Fruit fly (Drosophila melanogaster): ENCODE data around the gene Ugt304A1.

The Ugt304A1 gene

dm6 chr3R:11200885-11201421, 25.7 kb upstream of the Ugt304A1 start (continued):
- TF ChIP-seq pan (optimal IDR thresholded peaks at IDR 0.05) = no peak
- TF ChIP-seq pan (GFP tag; optimal IDR thresholded peaks at IDR 0.05 in 1 of 2, IDR thresholded peaks at IDR 0.05 in 1 of 2) = peak in 1 of 2 experiments; percentile 69
- peak; percentile 73 for TF ChIP-seq dysf (GFP tag; IDR thresholded peaks at IDR 0.05)
- no peak for TF ChIP-seq CG2202 (tag; optimal IDR thresholded peaks at IDR 0.05)
- TF ChIP-seq Lpt (GFP tag; optimal IDR thresholded peaks at IDR 0.05) = no peak
- peak; percentile 34; the same call in 1 of the 2 replicates for TF ChIP-seq Adf1 (GFP tag; IDR thresholded peaks at IDR 0.05)
- TF ChIP-seq CG9727 (GFP tag; optimal IDR thresholded peaks at IDR 0.05) = peak; percentile 60
- peak; percentile 38 for TF ChIP-seq mam (GFP tag; optimal IDR thresholded peaks at IDR 0.05)
- peak; percentile 60 for TF ChIP-seq NfI (GFP tag; optimal IDR thresholded peaks at IDR 0.05)
- peak; percentile 53 for TF ChIP-seq phol (tag; optimal IDR thresholded peaks at IDR 0.05)
- TF ChIP-seq Dek (tag; optimal IDR thresholded peaks at IDR 0.05) = peak; percentile 75
- no peak for TF ChIP-seq CG1647 (GFP tag; optimal IDR thresholded peaks at IDR 0.05)
- no peak for TF ChIP-seq sc (optimal IDR thresholded peaks at IDR 0.05)
- TF ChIP-seq sc (GFP tag; optimal IDR thresholded peaks at IDR 0.05) = peak; percentile 18
- TF ChIP-seq dpn (GFP tag; optimal IDR thresholded peaks at IDR 0.05) = peak in 1 of 2 experiments; percentile 65
- peak; percentile 66 for TF ChIP-seq Ptx1 (GFP tag; IDR thresholded peaks at IDR 0.05)
- no peak for TF ChIP-seq CG6683 (GFP tag; optimal IDR thresholded peaks at IDR 0.05)
- TF ChIP-seq CG4820 (GFP tag; optimal IDR thresholded peaks at IDR 0.05) = peak; percentile 28
- TF ChIP-seq Optix (GFP tag; IDR thresholded peaks at IDR 0.05) = 0 out of 3 replicates have a peak, but pooled peaks have one; percentile 5
- no peak for TF ChIP-seq CG33557 (GFP tag; optimal IDR thresholded peaks at IDR 0.05)
- TF ChIP-seq corto (GFP tag; optimal IDR thresholded peaks at IDR 0.05) = peak; percentile 76
- TF ChIP-seq CG13624 (GFP tag; optimal IDR thresholded peaks at IDR 0.05) = no peak
- 0 out of 3 replicates have a peak, but pooled peaks have one; percentile 9 for TF ChIP-seq CG34422 (GFP tag; IDR thresholded peaks at IDR 0.05)
- TF ChIP-seq repo (GFP tag; optimal IDR thresholded peaks at IDR 0.05) = no peak
- no peak for TF ChIP-seq sens-2 (GFP tag; IDR thresholded peaks at IDR 0.05)
- no peak for TF ChIP-seq CG12071 (GFP tag; optimal IDR thresholded peaks at IDR 0.05)
- no peak for TF ChIP-seq CG4328 (GFP tag; optimal IDR thresholded peaks at IDR 0.05)
- TF ChIP-seq lbe (GFP tag; optimal IDR thresholded peaks at IDR 0.05) = peak; percentile 81
- peak; percentile 61; the same call in 2 of the 3 replicates for TF ChIP-seq tgo (GFP tag; IDR thresholded peaks at IDR 0.05)
- no peak for TF ChIP-seq tna (GFP tag; IDR thresholded peaks at IDR 0.05; ENCODE audit: partially characterized antibody)
- no peak for TF ChIP-seq chm (GFP tag; IDR thresholded peaks at IDR 0.05)
- peak; percentile 61 for TF ChIP-seq nmo (GFP tag; optimal IDR thresholded peaks at IDR 0.05)
- TF ChIP-seq Trl (optimal IDR thresholded peaks at IDR 0.05) = no peak
- TF ChIP-seq Trl (GFP tag; optimal IDR thresholded peaks at IDR 0.05) = no peak
- peak; percentile 40 for TF ChIP-seq Abd-B (GFP tag; optimal IDR thresholded peaks at IDR 0.05)
- TF ChIP-seq ci (GFP tag; IDR thresholded peaks at IDR 0.05) = no peak
- TF ChIP-seq CG10654 (GFP tag; optimal IDR thresholded peaks at IDR 0.05) = peak; percentile 46
- TF ChIP-seq CG31224 (GFP tag; IDR thresholded peaks at IDR 0.05) = peak; percentile 54
- TF ChIP-seq ro (GFP tag; IDR thresholded peaks at IDR 0.05) = no peak
- TF ChIP-seq CG1832 (GFP tag; optimal IDR thresholded peaks at IDR 0.05) = no peak
- 0 out of 3 replicates have a peak, but pooled peaks have one; percentile 50 for TF ChIP-seq CG6175 (GFP tag; IDR thresholded peaks at IDR 0.05)
- TF ChIP-seq CG42726 (GFP tag; IDR thresholded peaks at IDR 0.05; ENCODE audit: partially characterized antibody) = no peak
- peak; percentile 78 for TF ChIP-seq CG2678 (tag; optimal IDR thresholded peaks at IDR 0.05)
- TF ChIP-seq gfzf (GFP tag; optimal IDR thresholded peaks at IDR 0.05) = no peak
- no peak for TF ChIP-seq CG15479 (GFP tag; optimal IDR thresholded peaks at IDR 0.05)
- TF ChIP-seq Hand (GFP tag; optimal IDR thresholded peaks at IDR 0.05) = peak; percentile 60
- peak; percentile 100 for TF ChIP-seq D19B (GFP tag; optimal IDR thresholded peaks at IDR 0.05)
- TF ChIP-seq CG3995 (GFP tag; optimal IDR thresholded peaks at IDR 0.05) = peak; percentile 35
- peak; percentile 79 for TF ChIP-seq CG7839 (tag; optimal IDR thresholded peaks at IDR 0.05)
- no peak for TF ChIP-seq CG11696 (GFP tag; IDR thresholded peaks at IDR 0.05)
- peak; percentile 40; the same call in 1 of the 3 replicates for TF ChIP-seq CG7357 (GFP tag; IDR thresholded peaks at IDR 0.05)
